Worm (Caenorhabditis elegans) whole organism, L4/young adult: ENCODE data around the gene srh-3.
"Not testable (repeated sequence)": the region's sequence is repeated elsewhere in the genome, so short reads cannot be mapped to it uniquely, and the experiment has no call there.

Experiments
- W03F9.2 ChIP-seq: fragments of 150-350 bp; optimal IDR thresholded peaks from 2 replicates; lab custom pipeline; 2014; ENCODE audit warnings: missing biosample characterization, missing genetic modification characterization
- dao-5 ChIP-seq: sonication (generic microtip); optimal IDR thresholded peaks from 2 replicates; lab custom pipeline; 2016; ENCODE audit warnings: missing genotype, missing genetic modification characterization, moderate library complexity, missing compliant biosample characterization
- him-1 ChIP-seq: sonication (generic microtip); optimal IDR thresholded peaks from 2 replicates; lab custom pipeline; 2016; ENCODE audit warnings: missing genotype, missing genetic modification reagents, missing genetic modification characterization, missing compliant biosample characterization

srh-3 gene

DNA sequence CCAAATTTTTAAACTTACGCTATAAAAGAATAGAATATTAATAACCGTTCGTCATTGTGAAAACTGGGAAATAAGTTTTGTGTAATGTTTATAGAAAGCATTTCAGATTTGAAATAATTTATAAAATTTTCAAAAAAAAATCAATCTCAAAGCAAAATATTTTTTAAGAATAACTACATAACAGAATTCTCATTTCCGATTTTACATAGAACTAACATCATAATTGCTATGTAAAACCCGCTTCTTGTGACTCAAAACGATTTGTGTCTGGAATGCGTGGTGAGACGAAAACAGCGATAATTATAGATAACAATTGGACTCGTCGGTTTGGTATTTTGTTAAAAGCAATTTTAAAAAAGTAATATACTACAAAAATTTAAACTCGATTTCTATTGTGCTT, 1.6 kb upstream of the srh-3 start, which contains the start of gene srw-91:
Gene srw-91, minus strand, starts transcription at position 101 of the 400 bp plus-strand sequence.
- TF ChIP-seq dao-5 (tag; lab: Kevin White, UChicago) (no peak), him-1 (tag; lab: Kevin White, UChicago) (no peak), W03F9.2 (tag; lab: Kevin White, UChicago) (no peak)

ce11 chrV:1685328-1685727, 2.9 kb downstream of the srh-3 start, which contains the start of gene srh-5:
srh-5 (plus strand) TSS chrV:1685628.
- TF ChIP-seq W03F9.2 (tag; lab: Kevin White, UChicago) = no peak
- no peak for TF ChIP-seq him-1 (tag; lab: Kevin White, UChicago)
- TF ChIP-seq dao-5 (tag; lab: Kevin White, UChicago) = no peak

ce11 chrV:1692494-1692893, 10.1 kb downstream of the srh-3 start, which contains the start of gene Y46H3C.5:
Y46H3C.5 (minus strand) TSS chrV:1692495.
- TF ChIP-seq him-1, W03F9.2, dao-5 (tag; lab: Kevin White, UChicago): not testable (repeated sequence)

DNA sequence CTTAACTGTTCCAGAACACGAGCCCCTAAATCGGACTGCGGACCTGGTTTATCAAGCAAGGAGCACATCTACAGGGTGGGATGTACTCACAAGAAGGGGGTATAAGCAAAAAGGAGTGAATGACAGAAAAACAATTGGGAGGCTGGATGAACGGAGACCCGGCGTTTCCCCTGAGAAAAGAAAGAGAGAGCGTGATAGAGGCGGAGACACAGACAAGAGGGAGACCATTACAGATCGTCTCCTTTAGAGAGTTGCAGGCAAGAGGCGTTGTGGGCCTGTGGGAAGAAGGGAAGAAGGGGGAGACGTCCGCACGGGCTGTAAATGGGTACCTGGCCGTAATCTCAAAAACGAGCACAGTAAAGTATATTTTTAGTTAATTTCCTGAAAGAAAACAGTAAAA, 11.5 kb downstream of the srh-3 start, which contains the start of gene Y46H3C.7:
Gene Y46H3C.7, minus strand, starts transcription at position 147 of the 400 bp plus-strand sequence.
- TF ChIP-seq dao-5, W03F9.2, him-1 (tag; lab: Kevin White, UChicago): not testable (repeated sequence)

DNA sequence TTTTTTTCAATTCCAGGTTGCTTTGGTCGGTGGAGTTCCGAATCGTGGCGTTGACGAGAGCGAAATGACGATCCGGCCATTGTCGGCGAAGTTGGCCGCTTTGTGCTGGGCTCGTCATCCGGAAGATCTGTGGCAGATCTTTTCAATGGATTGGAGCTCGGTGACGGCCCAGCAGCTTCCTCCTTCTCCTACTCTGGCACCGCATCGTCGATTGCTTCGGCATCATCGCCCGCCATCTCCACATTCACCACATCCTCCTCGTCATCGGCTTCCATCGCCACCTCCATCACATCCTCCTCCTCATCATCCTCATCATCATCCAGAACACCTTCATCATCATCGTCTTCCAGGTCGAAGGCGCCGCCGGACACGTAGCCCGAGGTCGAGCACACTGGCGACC, 16.0 kb downstream of the srh-3 start:
- no peak for TF ChIP-seq W03F9.2 (tag; lab: Kevin White, UChicago)
- no peak for TF ChIP-seq dao-5 (tag; lab: Kevin White, UChicago)
- TF ChIP-seq him-1 (tag; lab: Kevin White, UChicago) = no peak

DNA sequence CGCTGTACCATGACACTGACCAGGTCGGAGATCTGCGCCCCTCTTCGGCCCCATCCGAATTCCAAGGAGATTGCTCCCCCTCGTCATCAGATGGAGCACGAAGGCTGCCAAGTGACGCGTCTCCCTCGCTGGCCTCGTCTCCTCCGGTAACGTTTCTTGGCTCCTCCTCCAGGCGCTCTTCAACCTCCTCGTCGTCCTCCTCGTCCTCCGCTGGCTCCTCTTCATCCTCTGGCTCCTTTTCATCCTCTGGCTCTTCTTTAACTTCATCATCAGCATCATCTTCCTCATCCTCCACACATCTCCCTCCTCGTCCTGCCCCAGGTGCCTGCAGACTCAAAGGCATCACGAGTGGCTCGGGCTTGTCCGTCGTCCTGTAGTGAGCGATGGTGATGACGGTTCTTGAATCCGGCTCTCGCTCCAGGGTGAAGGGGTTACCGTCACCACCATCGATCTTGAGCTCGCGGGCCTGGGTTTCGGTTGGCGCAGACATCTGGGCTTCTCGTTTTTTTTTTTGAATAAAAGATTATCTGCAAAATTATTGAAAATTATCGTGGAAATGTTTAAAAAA, 16.9 kb downstream of the srh-3 start:
- TF ChIP-seq dao-5 (tag; lab: Kevin White, UChicago) = no peak
- TF ChIP-seq him-1 (tag; lab: Kevin White, UChicago) = no peak
- no peak for TF ChIP-seq W03F9.2 (tag; lab: Kevin White, UChicago)

- no peak for TF ChIP-seq him-1 (tag; lab: Kevin White, UChicago)
- TF ChIP-seq dao-5 (tag; lab: Kevin White, UChicago) = no peak
- no peak for TF ChIP-seq W03F9.2 (tag; lab: Kevin White, UChicago)
Observed at ce11 chrV:1701584-1702101, 19.3 kb downstream of the srh-3 start, which contains the start of gene srw-90. srw-90 (plus strand) TSS chrV:1702051.

DNA sequence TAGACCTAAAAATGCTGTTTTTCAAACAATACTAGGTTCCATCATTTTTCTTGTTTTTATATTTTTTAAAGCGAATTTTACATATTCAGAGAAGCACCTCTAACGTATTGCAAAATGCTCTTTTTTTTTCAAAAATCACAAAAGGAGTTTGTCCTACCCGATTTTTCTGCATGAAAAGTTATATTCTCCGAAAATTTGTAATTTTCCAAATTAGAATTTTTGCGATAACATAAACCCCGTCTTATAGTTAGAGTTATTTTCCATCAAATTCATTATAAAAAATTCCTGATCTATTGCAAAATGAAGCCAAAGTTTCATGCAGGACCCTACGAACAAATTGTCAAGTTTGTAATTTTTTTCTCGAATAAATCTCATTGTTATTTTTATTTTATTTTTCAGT, 26.1 kb downstream of the srh-3 start, which contains the start of gene srw-99:
Gene srw-99, plus strand, starts transcription at position 301 of the 400 bp plus-strand sequence.
- no peak for TF ChIP-seq W03F9.2 (tag; lab: Kevin White, UChicago)
- no peak for TF ChIP-seq dao-5 (tag; lab: Kevin White, UChicago)
- no peak for TF ChIP-seq him-1 (tag; lab: Kevin White, UChicago)

DNA sequence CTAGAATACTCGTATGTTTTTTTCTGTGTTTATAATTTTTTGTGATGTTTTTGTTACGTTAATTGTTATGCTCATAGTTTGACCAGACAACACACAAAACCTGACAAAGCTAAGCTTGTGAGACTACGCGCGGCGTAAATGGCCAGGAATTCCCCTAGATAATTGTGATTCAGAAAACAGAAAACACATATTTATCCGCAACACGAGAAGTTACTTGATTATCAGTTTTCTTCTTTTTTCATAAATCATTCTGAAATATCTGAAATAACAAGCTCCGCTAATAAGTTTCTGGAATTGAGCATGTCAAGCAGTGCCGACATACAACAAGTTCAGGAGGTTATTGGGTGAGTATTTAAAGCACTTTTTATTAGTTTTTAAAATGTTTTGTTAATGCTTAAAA, 28.5 kb downstream of the srh-3 start, which contains the start of gene srw-100:
Gene srw-100, plus strand, starts transcription at position 301 of the 400 bp plus-strand sequence.
- TF ChIP-seq dao-5 (tag; lab: Kevin White, UChicago) (no peak), W03F9.2 (tag; lab: Kevin White, UChicago) (no peak), him-1 (tag; lab: Kevin White, UChicago) (no peak)

ce11 chrV:1716892-1717291, 34.5 kb downstream of the srh-3 start, which contains the start of gene srw-103:
srw-103 (plus strand) TSS chrV:1717192.
- TF ChIP-seq him-1 (tag; lab: Kevin White, UChicago) (no peak), dao-5 (tag; lab: Kevin White, UChicago) (no peak), W03F9.2 (tag; lab: Kevin White, UChicago) (no peak)

ce11 chrV:1718232-1718631, 35.9 kb downstream of the srh-3 start:
- TF ChIP-seq him-1 (tag; lab: Kevin White, UChicago) (no peak), W03F9.2 (tag; lab: Kevin White, UChicago) (no peak), dao-5 (tag; lab: Kevin White, UChicago) (no peak)

DNA sequence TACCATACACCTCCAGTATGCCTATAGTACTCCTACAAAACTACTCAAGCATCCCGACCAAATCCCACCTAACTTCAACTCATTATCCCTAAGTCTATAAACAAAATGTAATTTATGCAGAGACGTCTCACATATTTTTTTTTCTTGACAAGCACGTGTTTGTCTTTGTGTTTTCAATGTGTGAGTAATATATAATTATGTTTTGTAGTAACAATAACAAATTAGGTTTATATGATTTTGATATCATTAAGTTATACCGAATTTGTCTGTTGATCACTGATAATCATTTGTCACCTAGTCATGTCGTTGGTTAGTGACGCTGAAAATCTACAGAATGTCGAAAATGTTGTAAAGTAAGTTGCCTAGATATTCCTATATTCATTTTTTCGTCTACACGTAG, 37.5 kb downstream of the srh-3 start, which contains the start of gene srw-102:
Gene srw-102, plus strand, starts transcription at position 301 of the 400 bp plus-strand sequence.
- no peak for TF ChIP-seq dao-5 (tag; lab: Kevin White, UChicago)
- no peak for TF ChIP-seq W03F9.2 (tag; lab: Kevin White, UChicago)
- no peak for TF ChIP-seq him-1 (tag; lab: Kevin White, UChicago)

DNA sequence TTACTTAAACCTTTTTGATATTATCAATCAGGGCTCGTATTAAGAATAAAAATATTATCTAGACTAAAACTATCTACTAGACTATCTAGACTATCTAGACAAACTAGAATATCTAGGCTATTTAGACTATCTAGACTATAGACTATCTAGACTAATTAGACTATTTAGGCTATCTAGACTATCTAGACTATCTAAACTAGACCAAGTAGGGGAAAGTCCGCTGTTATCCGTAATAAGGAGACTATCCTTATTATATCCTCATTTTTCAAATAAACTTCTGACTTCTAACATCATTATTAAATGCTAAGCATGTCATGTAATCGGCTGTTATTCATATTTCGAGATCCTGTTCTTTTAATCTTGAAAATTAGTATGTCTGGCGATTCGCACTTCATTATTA, 39.6 kb downstream of the srh-3 start, which contains the start of gene srw-101:
Gene srw-101, plus strand, starts transcription at position 301 of the 400 bp plus-strand sequence.
- TF ChIP-seq dao-5 (tag; lab: Kevin White, UChicago) (no peak), him-1 (tag; lab: Kevin White, UChicago) (no peak), W03F9.2 (tag; lab: Kevin White, UChicago) (no peak)
